Worm (Caenorhabditis elegans) whole organism, L1 larva: ENCODE data around the gene ttr-19.

ENCODE experiments used
- C04F5.9 ChIP-seq: sonication (generic microtip); optimal IDR thresholded peaks from 2 replicates; lab custom pipeline; 2016; ENCODE audit warnings: missing genetic modification characterization, missing compliant biosample characterization
- C16A3.4 ChIP-seq: fragments of 150-350 bp; optimal IDR thresholded peaks from 2 replicates; lab custom pipeline; 2014; ENCODE audit warnings: missing biosample characterization, missing genetic modification characterization
- C34B4.2 ChIP-seq: sonication (generic microtip); optimal IDR thresholded peaks from 2 replicates; lab custom pipeline; 2017; ENCODE audit warnings: mild to moderate bottlenecking, missing genetic modification characterization, missing compliant biosample characterization
- F16B12.6 ChIP-seq: fragments of 150-350 bp; optimal IDR thresholded peaks from 2 replicates; lab custom pipeline; 2014; ENCODE audit warnings: missing biosample characterization, missing genetic modification characterization
- Y116A8C.19 ChIP-seq: sonication (generic microtip); optimal IDR thresholded peaks from 2 replicates; lab custom pipeline; 2016; ENCODE audit warnings: missing compliant biosample characterization, missing genetic modification characterization, borderline replicate concordance
- aha-1 ChIP-seq: fragments of 150-350 bp; optimal IDR thresholded peaks from 2 replicates; lab custom pipeline; 2014; ENCODE audit warnings: missing biosample characterization, missing genetic modification characterization
- alr-1 ChIP-seq: fragments of 200-800 bp; sonication (Bioruptor generic); optimal IDR thresholded peaks from 2 replicates; lab custom pipeline; 2018; ENCODE audit warnings: borderline replicate concordance, mild to moderate bottlenecking, missing genetic modification characterization, missing compliant biosample characterization
- aly-2 ChIP-seq: fragments of 150-350 bp; optimal IDR thresholded peaks from 2 replicates; lab custom pipeline; 2014; ENCODE audit warnings: missing biosample characterization, missing genetic modification characterization
- ceh-63 ChIP-seq: fragments of 200-800 bp; sonication (Bioruptor generic); optimal IDR thresholded peaks from 2 replicates; lab custom pipeline; 2018; ENCODE audit warnings: mild to moderate bottlenecking, missing genetic modification characterization, missing compliant biosample characterization
- ceh-82 ChIP-seq, 3 experiments: fragments of 150-350 bp in 1 of 3; sonication (generic microtip) in 2 of 3; optimal IDR thresholded peaks; 2 replicates each; lab custom pipeline; 2014 to 2017; ENCODE audit warnings: missing biosample characterization in 3 of 3, missing genetic modification characterization in 3 of 3
- ceh-88 ChIP-seq: fragments of 200-800 bp; sonication (Bioruptor generic); IDR thresholded peaks from 2 replicates; pipeline ENCODE4 v1.3.6; 2022; ENCODE audit warnings: missing genetic modification characterization, missing compliant biosample characterization
- ceh-90 ChIP-seq: sonication (generic microtip); optimal IDR thresholded peaks from 2 replicates; lab custom pipeline; 2016; ENCODE audit warnings: missing genetic modification characterization, missing compliant biosample characterization
- ces-1 ChIP-seq: fragments of 150-350 bp; optimal IDR thresholded peaks from 2 replicates; lab custom pipeline; 2014; ENCODE audit warnings: missing biosample characterization, missing genetic modification reagents, missing genetic modification characterization
- dpl-1 ChIP-seq, 3 experiments: fragments of 150-350 bp in 2 of 3; sonication (generic microtip) in 1 of 3; optimal IDR thresholded peaks; 2 replicates each; lab custom pipeline; 2014 to 2017; ENCODE audit warnings: missing biosample characterization in 3 of 3, missing genetic modification characterization in 3 of 3, missing genetic modification reagents in 3 of 3
- efl-1 ChIP-seq, 4 experiments: fragments of 150-350 bp; optimal IDR thresholded peaks in 3 of 4; peaks in 1 of 4; 1 replicate in 1 of 4; 2 replicates in 3 of 4; lab custom pipeline; 2014; ENCODE audit warnings: missing biosample characterization in 2 of 4, missing genetic modification characterization in 2 of 4, missing genetic modification reagents in 2 of 4
- efl-3 ChIP-seq: fragments of 200-800 bp; sonication (Bioruptor generic); optimal IDR thresholded peaks from 2 replicates; lab custom pipeline; 2018; ENCODE audit warnings: mild to moderate bottlenecking, missing genetic modification characterization, missing compliant biosample characterization
- egl-27 ChIP-seq, 2 experiments: fragments of 150-350 bp in 1 of 2; sonication (generic microtip); optimal IDR thresholded peaks; 3 replicates each; lab custom pipeline; 2017 to 2018; ENCODE audit warnings: missing biosample characterization in 2 of 2, missing genetic modification characterization in 2 of 2, missing genetic modification reagents in 2 of 2
- elt-2 ChIP-seq: sonication (generic microtip); optimal IDR thresholded peaks from 2 replicates; lab custom pipeline; 2016; ENCODE audit warnings: missing genetic modification characterization, mild to moderate bottlenecking, inconsistent platforms, missing compliant biosample characterization, missing genetic modification reagents
- grh-1 ChIP-seq: fragments of 200-800 bp; sonication (Bioruptor generic); IDR thresholded peaks from 2 replicates; pipeline ENCODE4 v1.3.6; 2022; ENCODE audit warnings: missing genetic modification reagents, missing genetic modification characterization, missing compliant biosample characterization
- hlh-17 ChIP-seq: fragments of 200-800 bp; sonication (Bioruptor generic); optimal IDR thresholded peaks from 2 replicates; lab custom pipeline; 2018; ENCODE audit warnings: missing genetic modification characterization, mild to moderate bottlenecking, missing compliant biosample characterization, moderate library complexity, borderline replicate concordance
- hlh-4 ChIP-seq: sonication (generic microtip); optimal IDR thresholded peaks from 2 replicates; lab custom pipeline; 2016; ENCODE audit warnings: mild to moderate bottlenecking, missing genetic modification characterization, missing compliant biosample characterization
- lin-14 ChIP-seq: fragments of 200-800 bp; sonication (Bioruptor generic); optimal IDR thresholded peaks from 2 replicates; lab custom pipeline; 2018; ENCODE audit warnings: mild to moderate bottlenecking, missing genetic modification characterization, moderate library complexity, missing compliant biosample characterization
- lin-35 ChIP-seq, 2 experiments: fragments of 150-350 bp; optimal IDR thresholded peaks; 2 replicates each; lab custom pipeline; 2014; ENCODE audit warnings: missing biosample characterization in 2 of 2, missing genetic modification characterization in 2 of 2, missing genetic modification reagents in 2 of 2
- lin-39 ChIP-seq: fragments of 150-350 bp; optimal IDR thresholded peaks from 2 replicates; lab custom pipeline; 2014; ENCODE audit warnings: missing biosample characterization, missing genetic modification reagents, missing genetic modification characterization
- lsy-2 ChIP-seq, 2 experiments: fragments of 150-350 bp; optimal IDR thresholded peaks; 2 replicates each; lab custom pipeline; 2014; ENCODE audit warnings: missing biosample characterization in 2 of 2, missing genetic modification characterization in 2 of 2
- mef-2 ChIP-seq: fragments of 150-350 bp; optimal IDR thresholded peaks from 2 replicates; lab custom pipeline; 2014; ENCODE audit warnings: missing biosample characterization, missing genetic modification characterization
- mep-1 ChIP-seq: fragments of 150-350 bp; optimal IDR thresholded peaks from 2 replicates; lab custom pipeline; 2014; ENCODE audit warnings: missing biosample characterization, missing genetic modification characterization
- nhr-11 ChIP-seq: fragments of 150-350 bp; optimal IDR thresholded peaks from 2 replicates; lab custom pipeline; 2014; ENCODE audit warnings: missing biosample characterization, missing genetic modification characterization
- nhr-12 ChIP-seq: sonication (generic microtip); optimal IDR thresholded peaks from 2 replicates; lab custom pipeline; 2017; ENCODE audit warnings: missing biosample characterization, missing genetic modification characterization
- nhr-19 ChIP-seq: fragments of 200-800 bp; sonication (Bioruptor generic); conservative IDR thresholded peaks from 2 replicates; pipeline ENCODE4 v1.3.6; 2022; ENCODE audit warnings: missing genetic modification characterization, missing compliant biosample characterization
- nhr-28 ChIP-seq: fragments of 150-350 bp; optimal IDR thresholded peaks from 2 replicates; lab custom pipeline; 2014; ENCODE audit warnings: missing biosample characterization, missing genetic modification characterization
- nhr-47 ChIP-seq: sonication (generic microtip); optimal IDR thresholded peaks from 2 replicates; lab custom pipeline; 2016; ENCODE audit warnings: mild to moderate bottlenecking, missing genetic modification characterization, moderate library complexity, missing compliant biosample characterization
- nhr-71 ChIP-seq: sonication (generic microtip); optimal IDR thresholded peaks from 2 replicates; lab custom pipeline; 2016; ENCODE audit warnings: mild to moderate bottlenecking, missing genetic modification characterization, moderate library complexity, missing compliant biosample characterization
- nhr-76 ChIP-seq: sonication (generic microtip); optimal IDR thresholded peaks from 2 replicates; lab custom pipeline; 2017; ENCODE audit warnings: missing biosample characterization, missing genetic modification characterization
- nhr-77 ChIP-seq: fragments of 150-350 bp; optimal IDR thresholded peaks from 2 replicates; lab custom pipeline; 2014; ENCODE audit warnings: missing biosample characterization, missing genetic modification characterization
- nhr-84 ChIP-seq: sonication (generic microtip); optimal IDR thresholded peaks from 2 replicates; lab custom pipeline; 2017; ENCODE audit warnings: missing biosample characterization, missing genetic modification characterization
- nhr-85 ChIP-seq: sonication (generic microtip); peaks from one replicate; lab custom pipeline; 2016; ENCODE audit warnings: missing genetic modification characterization, inconsistent platforms, missing compliant biosample characterization
- nhr-90 ChIP-seq: sonication (generic microtip); optimal IDR thresholded peaks from 2 replicates; lab custom pipeline; 2016; ENCODE audit warnings: mild to moderate bottlenecking, missing genetic modification characterization, missing compliant biosample characterization; ENCODE audit not compliant: poor library complexity
- pag-3 ChIP-seq: sonication (generic microtip); optimal IDR thresholded peaks from 2 replicates; lab custom pipeline; 2017; ENCODE audit warnings: missing genetic modification characterization, mild to moderate bottlenecking, missing compliant biosample characterization, antibody characterized with exemption, borderline replicate concordance; ENCODE audit not compliant: insufficient read depth
- pax-3 ChIP-seq: fragments of 200-800 bp; sonication (Bioruptor generic); optimal IDR thresholded peaks from 2 replicates; lab custom pipeline; 2018; ENCODE audit warnings: mild to moderate bottlenecking, missing genetic modification characterization, moderate library complexity, missing compliant biosample characterization
- pqm-1 ChIP-seq: sonication (generic microtip); optimal IDR thresholded peaks from 3 replicates; lab custom pipeline; 2017; ENCODE audit warnings: missing biosample characterization, missing genetic modification characterization
- skn-1 ChIP-seq: fragments of 150-350 bp; optimal IDR thresholded peaks from 2 replicates; lab custom pipeline; 2014; ENCODE audit warnings: missing biosample characterization, missing genetic modification characterization
- snpc-4 ChIP-seq: fragments of 150-350 bp; optimal IDR thresholded peaks from 2 replicates; lab custom pipeline; 2014; ENCODE audit warnings: missing biosample characterization, missing genetic modification characterization
- swsn-7 ChIP-seq: sonication (generic microtip); optimal IDR thresholded peaks from 2 replicates; lab custom pipeline; 2016; ENCODE audit warnings: missing genetic modification characterization, missing compliant biosample characterization
- tbx-2 ChIP-seq: sonication (generic microtip); optimal IDR thresholded peaks from 2 replicates; lab custom pipeline; 2016; ENCODE audit warnings: missing genetic modification characterization, missing compliant biosample characterization
- unc-130 ChIP-seq: fragments of 150-350 bp; optimal IDR thresholded peaks from 2 replicates; lab custom pipeline; 2017; ENCODE audit warnings: missing biosample characterization, missing genetic modification characterization, inconsistent platforms
- unc-30 ChIP-seq: sonication (generic microtip); optimal IDR thresholded peaks from 2 replicates; lab custom pipeline; 2017; ENCODE audit warnings: missing biosample characterization, missing genetic modification characterization
- unc-62 ChIP-seq: fragments of 150-350 bp; optimal IDR thresholded peaks from 2 replicates; lab custom pipeline; 2014; ENCODE audit warnings: missing biosample characterization, missing genetic modification reagents, missing genetic modification characterization
- vab-15 ChIP-seq: sonication (generic microtip); optimal IDR thresholded peaks from 2 replicates; lab custom pipeline; 2017; ENCODE audit warnings: missing genotype, mild to moderate bottlenecking, missing genetic modification characterization, missing compliant biosample characterization
- zag-1 ChIP-seq: fragments of 150-350 bp; optimal IDR thresholded peaks from 2 replicates; lab custom pipeline; 2014; ENCODE audit warnings: missing biosample characterization, missing genetic modification characterization
- zip-4 ChIP-seq: fragments of 200-800 bp; sonication (Bioruptor generic); optimal IDR thresholded peaks from 2 replicates; lab custom pipeline; 2018; ENCODE audit warnings: mild to moderate bottlenecking, missing genetic modification characterization, moderate library complexity, missing compliant biosample characterization
- ztf-11 ChIP-seq, 2 experiments: sonication (generic microtip); optimal IDR thresholded peaks; 2 replicates each; lab custom pipeline; 2016 to 2017; ENCODE audit warnings: missing genetic modification characterization in 2 of 2, missing biosample characterization in 1 of 2, missing compliant biosample characterization in 1 of 2

The ttr-19 gene

DNA sequence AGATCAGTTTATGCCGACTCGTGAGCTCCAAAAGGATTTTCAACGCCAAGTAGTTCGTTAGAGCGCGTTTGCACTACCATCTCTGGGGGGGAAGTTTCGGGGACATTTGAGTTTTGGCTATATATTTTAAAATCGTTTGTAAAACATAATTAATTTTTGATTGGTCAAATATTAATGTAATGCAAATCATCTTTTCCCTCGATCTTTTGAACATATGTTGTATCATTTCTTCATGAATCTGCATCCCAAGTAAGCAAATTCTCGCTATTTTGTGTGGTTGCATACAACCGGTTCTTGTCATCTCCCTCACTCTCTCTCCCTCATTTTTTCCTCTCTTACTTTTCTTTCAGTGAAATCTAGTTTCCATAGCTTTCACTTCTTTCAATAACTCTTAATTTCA, 49.1 kb downstream of the ttr-19 start (continued):
- no peak for TF ChIP-seq pqm-1
- peak; percentile 91 for TF ChIP-seq grh-1 (GFP tag; lab: Robert Waterston, UW)
- TF ChIP-seq pag-3: peak; percentile 41
- peak; percentile 59 for TF ChIP-seq ceh-88 (GFP tag; lab: Robert Waterston, UW)
- TF ChIP-seq ceh-63 (GFP tag; lab: Kevin White, UChicago): peak; percentile 78
- peak; percentile 37 for TF ChIP-seq mep-1 (tag; lab: Kevin White, UChicago)
- TF ChIP-seq Y116A8C.19: no peak
- no peak for TF ChIP-seq ceh-82 (tag; optimal IDR thresholded peaks at IDR 0.05; lab: Kevin White, UChicago)
- no peak for TF ChIP-seq nhr-11 (tag; lab: Kevin White, UChicago)
- no peak for TF ChIP-seq hlh-17 (GFP tag; lab: Kevin White, UChicago)
- TF ChIP-seq lin-14 (GFP tag; lab: Kevin White, UChicago): peak; percentile 85
- TF ChIP-seq snpc-4 (tag; lab: Kevin White, UChicago): peak; percentile 54
- no peak for TF ChIP-seq efl-3
- TF ChIP-seq lsy-2 (tag; optimal IDR thresholded peaks at IDR 0.05; lab: Kevin White, UChicago): peak; percentile 52 to 81
- no peak for TF ChIP-seq alr-1 (tag; lab: Kevin White, UChicago)
- TF ChIP-seq zip-4: no peak
- peak; percentile 70 for TF ChIP-seq nhr-77
- TF ChIP-seq unc-30 (tag; lab: Kevin White, UChicago): no peak
- TF ChIP-seq skn-1: peak; percentile 34
- peak; percentile 77 for TF ChIP-seq nhr-19
- peak in 1 of 2 experiments; percentile 60 for TF ChIP-seq ztf-11 (tag; optimal IDR thresholded peaks at IDR 0.05; lab: Kevin White, UChicago)
- no peak for TF ChIP-seq C34B4.2 (tag; lab: Kevin White, UChicago)
- no peak for TF ChIP-seq nhr-12 (tag; lab: Kevin White, UChicago)
- peak; percentile 78 for TF ChIP-seq pax-3
- peak; percentile 32 to 56 (median 39) for TF ChIP-seq dpl-1 (GFP tag; optimal IDR thresholded peaks at IDR 0.05; lab: Kevin White, UChicago)
- no peak for TF ChIP-seq unc-62 (GFP tag; lab: Kevin White, UChicago)
- TF ChIP-seq mef-2: no peak
- TF ChIP-seq nhr-47 (tag; lab: Kevin White, UChicago): peak; percentile 85
- TF ChIP-seq nhr-71 (tag; lab: Kevin White, UChicago): peak; percentile 84
- TF ChIP-seq vab-15 (tag; lab: Kevin White, UChicago): peak; percentile 62
- no peak for TF ChIP-seq ces-1 (GFP tag; lab: Kevin White, UChicago)
- no peak for TF ChIP-seq nhr-84 (tag; lab: Kevin White, UChicago)
- TF ChIP-seq F16B12.6 (tag; lab: Kevin White, UChicago): no peak
- peak; percentile 71 for TF ChIP-seq swsn-7
- TF ChIP-seq unc-130 (tag; lab: Kevin White, UChicago): peak; percentile 39
- peak; percentile 59 to 60 for TF ChIP-seq efl-1 (optimal IDR thresholded peaks at IDR 0.05; lab: Kevin White, UChicago)
- TF ChIP-seq efl-1 (GFP tag; optimal IDR thresholded peaks at IDR 0.05 in 1 of 2; lab: Kevin White, UChicago): peak; percentile 49 to 95
- TF ChIP-seq zag-1 (tag; lab: Kevin White, UChicago): no peak
- TF ChIP-seq elt-2 (tag; lab: Kevin White, UChicago): peak; percentile 24
- TF ChIP-seq nhr-85 (tag; lab: Kevin White, UChicago): peak; percentile 90
- no peak for TF ChIP-seq egl-27 (tag; optimal IDR thresholded peaks at IDR 0.05; lab: Kevin White, UChicago)
- TF ChIP-seq nhr-76 (tag; lab: Kevin White, UChicago): no peak
- TF ChIP-seq lin-35 (GFP tag; optimal IDR thresholded peaks at IDR 0.05; lab: Kevin White, UChicago): peak; percentile 50 to 76
- TF ChIP-seq hlh-4: peak; percentile 24
- TF ChIP-seq nhr-28 (tag; lab: Kevin White, UChicago): no peak
- no peak for TF ChIP-seq aly-2 (tag; lab: Kevin White, UChicago)
- TF ChIP-seq lin-39 (tag; lab: Kevin White, UChicago): no peak
- peak; percentile 80 for TF ChIP-seq nhr-90
- TF ChIP-seq ceh-90 (tag; lab: Kevin White, UChicago): peak; percentile 35
- no peak for TF ChIP-seq aha-1
- peak; percentile 44 for TF ChIP-seq C16A3.4 (tag; lab: Kevin White, UChicago)
- peak; percentile 75 for TF ChIP-seq tbx-2 (tag; lab: Kevin White, UChicago)
- peak; percentile 52 for TF ChIP-seq C04F5.9
